Fruit fly (Drosophila melanogaster) whole organism, embryonic: ENCODE data around the gene Ns4.

Source experiments
- BEAF-32 ChIP-seq: fragments of 200-800 bp; sonication (Bioruptor generic); optimal IDR thresholded peaks from 3 replicates; lab custom pipeline; 2017; ENCODE audit warnings: missing biosample characterization, missing genetic modification characterization, mild to moderate bottlenecking, moderate library complexity, missing genetic modification reagents
- Bgb ChIP-seq: fragments of 200-800 bp; sonication (Bioruptor generic); IDR thresholded peaks from 2 replicates; pipeline ENCODE4 v1.3.6; 2022; ENCODE audit warnings: missing biosample characterization, missing genetic modification characterization; ENCODE audit not compliant: partially characterized antibody
- CG10462 ChIP-seq: fragments of 200-800 bp; sonication (Bioruptor generic); optimal IDR thresholded peaks from 2 replicates; lab custom pipeline; 2016; ENCODE audit warnings: missing biosample characterization, missing genetic modification characterization
- CG10543 ChIP-seq: fragments of 200-800 bp; sonication (Bioruptor generic); optimal IDR thresholded peaks from 3 replicates; lab custom pipeline; 2017; ENCODE audit warnings: missing biosample characterization, mild to moderate bottlenecking, missing genetic modification characterization, moderate library complexity
- CG13624 ChIP-seq: fragments of 200-800 bp; sonication (Bioruptor generic); optimal IDR thresholded peaks from 2 replicates; lab custom pipeline; 2016; ENCODE audit warnings: missing biosample characterization, missing genetic modification characterization
- CG14710 ChIP-seq: fragments of 200-800 bp; sonication (Bioruptor generic); optimal IDR thresholded peaks from 3 replicates; lab custom pipeline; 2019; ENCODE audit warnings: missing biosample characterization, mild to moderate bottlenecking, missing genetic modification characterization, moderate library complexity
- CG15479 ChIP-seq: fragments of 200-800 bp; sonication (Bioruptor generic); optimal IDR thresholded peaks from 3 replicates; lab custom pipeline; 2019; ENCODE audit warnings: missing biosample characterization, mild to moderate bottlenecking, missing genetic modification characterization, moderate library complexity
- CG16813 ChIP-seq: fragments of 200-800 bp; sonication (Bioruptor generic); IDR thresholded peaks from 3 replicates; pipeline ENCODE4 v1.3.6; 2022; ENCODE audit warnings: missing biosample characterization, missing genetic modification characterization; ENCODE audit not compliant: partially characterized antibody
- CG2116 ChIP-seq: fragments of 200-800 bp; sonication (Bioruptor generic); optimal IDR thresholded peaks from 3 replicates; lab custom pipeline; 2018; ENCODE audit warnings: missing biosample characterization, mild to moderate bottlenecking, missing genetic modification characterization
- CG31365 ChIP-seq: fragments of 200-800 bp; sonication (Bioruptor generic); optimal IDR thresholded peaks from 2 replicates; lab custom pipeline; 2018; ENCODE audit warnings: missing biosample characterization, mild to moderate bottlenecking, missing genetic modification characterization
- CG32772 ChIP-seq: fragments of 200-800 bp; sonication (Bioruptor generic); IDR thresholded peaks from 2 replicates; pipeline ENCODE4 v1.3.6; 2022; ENCODE audit warnings: missing biosample characterization, missing genetic modification characterization
- CG3281 ChIP-seq: fragments of 200-800 bp; sonication (Bioruptor generic); optimal IDR thresholded peaks from 3 replicates; lab custom pipeline; 2017; ENCODE audit warnings: missing biosample characterization, mild to moderate bottlenecking, missing genetic modification characterization
- CG3726 ChIP-seq: fragments of 200-800 bp; sonication (Bioruptor generic); IDR thresholded peaks from 3 replicates; pipeline ENCODE4, ENCODE4 v1.3.6; 2022; ENCODE audit warnings: missing biosample characterization, missing genetic modification characterization
- CG4854 ChIP-seq: fragments of 200-800 bp; sonication (Bioruptor generic); optimal IDR thresholded peaks from 2 replicates; lab custom pipeline; 2016; ENCODE audit warnings: missing biosample characterization, missing genetic modification characterization, inconsistent platforms
- CG5180 ChIP-seq: fragments of 200-800 bp; sonication (Bioruptor generic); optimal IDR thresholded peaks from 3 replicates; lab custom pipeline; 2017; ENCODE audit warnings: missing biosample characterization, missing genetic modification characterization, mild to moderate bottlenecking, moderate library complexity, missing genetic modification reagents
- CG6791 ChIP-seq: fragments of 200-800 bp; sonication (Bioruptor generic); IDR thresholded peaks from 3 replicates; pipeline ENCODE4 v1.3.6; 2022; ENCODE audit warnings: missing biosample characterization, missing genetic modification characterization; ENCODE audit not compliant: partially characterized antibody
- D ChIP-seq, 2 experiments: fragments of 200-800 bp in 1 of 2; fragments of >200 bp in 1 of 2; sonication (Bioruptor generic) in 1 of 2; optimal IDR thresholded peaks; 2 replicates in 1 of 2; 3 replicates in 1 of 2; lab custom pipeline; 2017; ENCODE audit warnings: mild to moderate bottlenecking in 1 of 2, missing biosample characterization in 1 of 2, missing genetic modification characterization in 1 of 2, missing genetic modification reagents in 1 of 2
- Hr39 ChIP-seq: fragments of >200 bp; optimal IDR thresholded peaks from 2 replicates; lab custom pipeline; 2017
- ab ChIP-seq: fragments of 200-800 bp; sonication (Bioruptor generic); optimal IDR thresholded peaks from 2 replicates; lab custom pipeline; 2016; ENCODE audit warnings: missing biosample characterization, missing genetic modification characterization
- cad ChIP-seq: fragments of >200 bp; optimal IDR thresholded peaks from 2 replicates; lab custom pipeline; 2017; ENCODE audit warnings: missing biosample characterization, missing genetic modification characterization
- cas ChIP-seq: fragments of 200-800 bp; sonication (Bioruptor generic); IDR thresholded peaks from 2 replicates; pipeline ENCODE4 v1.3.6; 2022; ENCODE audit warnings: missing biosample characterization, missing genetic modification characterization
- ci ChIP-seq: fragments of 200-800 bp; sonication (Bioruptor generic); IDR thresholded peaks from 3 replicates; pipeline ENCODE4 v1.3.6; 2022; ENCODE audit warnings: missing biosample characterization, missing genetic modification characterization
- fd102C ChIP-seq: fragments of 200-800 bp; sonication (Bioruptor generic); optimal IDR thresholded peaks from 2 replicates; lab custom pipeline; 2018; ENCODE audit warnings: missing biosample characterization, mild to moderate bottlenecking, missing genetic modification characterization, moderate library complexity
- ftz-f1 ChIP-seq: fragments of 200-800 bp; sonication (Bioruptor generic); optimal IDR thresholded peaks from 2 replicates; lab custom pipeline; 2016; ENCODE audit warnings: missing biosample characterization, missing genetic modification characterization
- ken ChIP-seq: fragments of 200-800 bp; sonication (Bioruptor generic); IDR thresholded peaks from 3 replicates; pipeline ENCODE4 v1.3.6; 2022; ENCODE audit warnings: missing biosample characterization, missing genetic modification characterization
- prd ChIP-seq, 3 experiments: fragments of >200 bp in 2 of 3; fragments of 200-800 bp in 1 of 3; sonication (Bioruptor generic) in 1 of 3; optimal IDR thresholded peaks in 2 of 3; IDR thresholded peaks in 1 of 3; 2 replicates in 2 of 3; 3 replicates in 1 of 3; pipeline versions ENCODE4 v1.3.6 to Lab custom; 2017 to 2022; ENCODE audit warnings: missing biosample characterization in 1 of 3, missing genetic modification characterization in 1 of 3
- run ChIP-seq: fragments of 200-800 bp; sonication (Bioruptor generic); optimal IDR thresholded peaks from 3 replicates; lab custom pipeline; 2018; ENCODE audit warnings: missing biosample characterization, mild to moderate bottlenecking, missing genetic modification characterization
- so ChIP-seq: fragments of 200-800 bp; sonication (Bioruptor generic); IDR thresholded peaks from 3 replicates; pipeline ENCODE4 v1.3.6; 2022; ENCODE audit warnings: missing biosample characterization, missing genetic modification characterization
- stc ChIP-seq: fragments of 200-800 bp; sonication (Bioruptor generic); IDR thresholded peaks from 2 replicates; pipeline ENCODE4 v1.3.6; 2022; ENCODE audit warnings: missing biosample characterization, missing genetic modification characterization
- tll ChIP-seq, 2 experiments: fragments of 200-800 bp in 1 of 2; fragments of >200 bp in 1 of 2; sonication (Bioruptor generic) in 1 of 2; optimal IDR thresholded peaks; 2 replicates each; lab custom pipeline; 2017 to 2019; ENCODE audit warnings: missing biosample characterization in 2 of 2, missing genetic modification characterization in 2 of 2, mild to moderate bottlenecking in 1 of 2, moderate library complexity in 1 of 2
- usp ChIP-seq: fragments of >200 bp; optimal IDR thresholded peaks from 2 replicates; lab custom pipeline; 2017; ENCODE audit warnings: missing biosample characterization, missing genetic modification characterization
- zen ChIP-seq: fragments of 200-800 bp; sonication (Bioruptor generic); optimal IDR thresholded peaks from 3 replicates; lab custom pipeline; 2018; ENCODE audit warnings: missing biosample characterization, mild to moderate bottlenecking, missing genetic modification characterization, moderate library complexity
- zfh1 ChIP-seq: fragments of 200-800 bp; sonication (Bioruptor generic); IDR thresholded peaks from 3 replicates; pipeline ENCODE4 v1.3.6; 2022; ENCODE audit warnings: missing biosample characterization, missing genetic modification characterization

The Ns4 gene

dm6 chr2L:20761951-20762538 lies 9.8 kb downstream of the Ns4 start (continued):
- TF ChIP-seq CG14710 (tag; lab: Kevin White, UChicago) = peak; percentile 48
- no peak for TF ChIP-seq usp
- peak; percentile 64; the same call in 2 of the 3 replicates for TF ChIP-seq so (GFP tag; lab: Robert Waterston, UW)
- TF ChIP-seq CG31365 (tag; lab: Kevin White, UChicago) = no peak
- TF ChIP-seq CG3281 (GFP tag; lab: Kevin White, UChicago) = peak; percentile 45
- TF ChIP-seq CG10543 (GFP tag; lab: Kevin White, UChicago) = no peak
- TF ChIP-seq CG10462 (GFP tag; lab: Kevin White, UChicago) = no peak
- no peak for TF ChIP-seq ab (GFP tag; lab: Kevin White, UChicago)

DNA sequence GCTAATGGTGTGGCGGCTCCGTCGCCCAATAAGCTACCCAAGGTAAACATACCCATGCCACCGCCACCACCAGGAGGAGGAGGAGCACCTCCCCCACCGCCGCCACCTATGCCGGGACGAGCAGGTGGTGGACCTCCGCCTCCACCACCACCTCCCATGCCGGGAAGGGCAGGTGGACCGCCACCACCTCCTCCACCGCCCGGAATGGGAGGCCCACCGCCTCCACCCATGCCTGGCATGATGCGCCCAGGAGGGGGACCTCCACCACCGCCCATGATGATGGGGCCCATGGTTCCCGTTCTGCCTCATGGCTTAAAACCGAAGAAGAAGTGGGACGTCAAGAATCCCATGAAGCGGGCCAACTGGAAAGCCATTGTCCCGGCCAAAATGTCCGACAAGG lies 12.4 kb downstream of the Ns4 start:
- TF ChIP-seq fd102C (GFP tag; lab: Kevin White, UChicago) (no peak), CG13624 (no peak), run (tag; lab: Kevin White, UChicago) (no peak), ci (GFP tag; lab: Robert Waterston, UW) (0 out of 3 replicates have a peak, but pooled peaks have one; percentile 10), Bgb (GFP tag; lab: Robert Waterston, UW) (0 out of 2 replicates have a peak, but pooled peaks have one; percentile 14), stc (no peak), BEAF-32 (GFP tag; lab: Kevin White, UChicago) (no peak), CG32772 (GFP tag; lab: Robert Waterston, UW) (no peak), ken (GFP tag; lab: Robert Waterston, UW) (0 out of 3 replicates have a peak, but pooled peaks have one; percentile 6), zfh1 (GFP tag; lab: Robert Waterston, UW) (peak; percentile 8; the same call in 1 of the 3 replicates), prd (optimal IDR thresholded peaks at IDR 0.05; lab: Kevin White, UChicago) (no peak), prd (GFP tag; IDR thresholded peaks at IDR 0.05; lab: Robert Waterston, UW) (0 out of 3 replicates have a peak, but pooled peaks have one; percentile 22), CG16813 (GFP tag; lab: Robert Waterston, UW) (no peak), CG3726 (GFP tag; lab: Robert Waterston, UW) (0 out of 3 replicates have a peak, but pooled peaks have one; percentile 55), CG4854 (GFP tag; lab: Kevin White, UChicago) (no peak), cas (GFP tag; lab: Robert Waterston, UW) (no peak), Hr39 (lab: Kevin White, UChicago) (peak; percentile 88)
- TF ChIP-seq, all 482 proteins: peak for 7

DNA sequence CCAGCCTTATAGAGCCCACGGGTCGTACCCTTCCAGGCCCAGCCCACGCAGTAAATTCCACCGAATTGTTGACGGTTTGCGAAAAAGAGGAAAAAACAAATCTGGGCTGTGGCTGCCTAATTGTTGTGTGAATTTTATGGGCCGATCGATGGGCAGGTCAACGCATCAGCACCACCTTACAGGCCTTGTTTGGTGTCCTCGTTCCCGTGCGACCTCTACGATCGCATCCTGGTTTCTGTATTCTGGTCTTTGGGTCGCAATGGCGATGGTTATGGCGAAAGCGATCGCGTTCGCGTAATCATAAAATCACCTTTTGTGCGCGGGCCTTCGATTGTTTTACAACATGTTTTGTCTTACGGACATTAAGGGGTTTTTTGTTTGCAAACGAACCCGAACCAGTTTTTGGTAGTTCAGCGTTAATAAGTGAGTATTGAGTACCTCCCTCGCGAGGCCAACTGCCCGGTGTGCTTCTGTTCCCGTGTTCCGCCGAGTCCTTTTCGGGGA lies 16.3 kb downstream of the Ns4 start:
- TF ChIP-seq cad (GFP tag; lab: Kevin White, UChicago) (peak; percentile 99), tll (GFP tag; optimal IDR thresholded peaks at IDR 0.05; lab: Kevin White, UChicago) (peak in 1 of 2 experiments; percentile 92), CG6791 (GFP tag; lab: Robert Waterston, UW) (0 out of 3 replicates have a peak, but pooled peaks have one; percentile 6), CG2116 (GFP tag; lab: Kevin White, UChicago) (no peak), D (optimal IDR thresholded peaks at IDR 0.05; lab: Kevin White, UChicago) (peak; percentile 88), D (GFP tag; optimal IDR thresholded peaks at IDR 0.05; lab: Kevin White, UChicago) (no peak), CG15479 (GFP tag; lab: Kevin White, UChicago) (peak; percentile 97), zen (tag; lab: Kevin White, UChicago) (peak; percentile 38), CG5180 (GFP tag; lab: Kevin White, UChicago) (peak; percentile 2), ftz-f1 (GFP tag; lab: Kevin White, UChicago) (no peak)
